Worm (Caenorhabditis elegans): ENCODE measurements around the gene nep-13.

Gene nep-13

DNA sequence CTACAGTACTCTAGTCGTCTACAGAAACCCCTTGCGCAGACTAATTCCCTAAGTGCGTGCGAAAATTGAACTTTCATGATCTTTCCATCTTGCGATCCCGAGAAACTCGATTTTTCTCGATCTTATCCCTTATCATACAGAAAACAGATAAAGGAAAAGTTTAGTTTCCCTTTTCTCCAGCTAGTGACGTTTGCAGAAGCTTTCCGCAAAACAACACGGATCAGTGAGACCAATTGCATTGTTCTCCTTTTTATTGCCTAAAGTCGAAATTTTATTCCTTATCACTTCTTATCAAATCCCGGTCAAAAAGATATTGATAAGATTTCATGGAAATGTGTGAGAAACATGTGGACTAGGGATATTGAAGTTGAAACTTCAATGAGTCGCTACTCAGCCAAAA lies 40.6 kb upstream of the nep-13 start:
- TF ChIP-seq unc-3 (GFP tag; conservative IDR thresholded peaks at IDR 0.05) (no peak), unc-3 (tag; optimal IDR thresholded peaks at IDR 0.05) (no peak), lin-11 (tag; optimal IDR thresholded peaks at IDR 0.05) (no peak), nfya-1 (tag; optimal IDR thresholded peaks at IDR 0.05) (no peak), Y22D7AL.16 (tag; optimal IDR thresholded peaks at IDR 0.05) (no peak), unc-42 (tag; optimal IDR thresholded peaks at IDR 0.05) (no peak), T23F11.4 (GFP tag; optimal IDR thresholded peaks at IDR 0.05) (no peak), pha-2 (tag; optimal IDR thresholded peaks at IDR 0.05) (no peak), ceh-14 (tag; optimal IDR thresholded peaks at IDR 0.05) (no peak), ceh-2 (tag; optimal IDR thresholded peaks at IDR 0.05) (no peak), dmd-4 (tag; optimal IDR thresholded peaks at IDR 0.05; ENCODE audit: borderline replicate concordance) (no peak), lim-6 (tag; optimal IDR thresholded peaks at IDR 0.05) (no peak), ceh-9 (tag; optimal IDR thresholded peaks at IDR 0.05) (no peak), ets-4 (tag; optimal IDR thresholded peaks at IDR 0.05) (no peak), rnt-1 (tag; optimal IDR thresholded peaks at IDR 0.05) (no peak), gmeb-2 (tag; optimal IDR thresholded peaks at IDR 0.05) (no peak), syd-9 (tag; optimal IDR thresholded peaks at IDR 0.05) (no peak), pat-9 (tag; optimal IDR thresholded peaks at IDR 0.05) (no peak), ceh-34 (tag; optimal IDR thresholded peaks at IDR 0.05) (no peak), ceh-45 (GFP tag; IDR thresholded peaks at IDR 0.05) (no peak), odd-2 (tag; optimal IDR thresholded peaks at IDR 0.05) (no peak)

DNA sequence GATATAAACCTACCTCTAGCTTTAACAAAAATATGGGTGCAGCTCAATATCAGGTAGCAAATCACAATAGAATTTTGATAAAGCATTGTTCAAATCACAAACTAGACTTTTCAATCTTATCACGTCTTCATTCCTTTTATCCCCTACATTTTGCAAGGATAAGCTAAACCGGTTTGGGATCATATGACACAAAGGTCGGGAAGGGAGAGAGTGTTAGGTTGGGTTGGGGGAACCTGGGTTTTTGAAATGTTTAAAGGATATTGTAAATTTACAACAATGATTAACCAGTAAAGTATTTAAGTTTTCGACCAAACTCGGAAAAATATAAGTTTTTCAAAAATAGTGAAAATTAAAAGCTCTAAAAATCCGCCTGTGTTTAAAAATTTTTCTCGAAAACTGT lies 38.4 kb upstream of the nep-13 start, which contains the start of gene C17F4.12:
Gene C17F4.12 (minus strand): TSS at position 101 of the 400 bp plus-strand sequence.
- TF ChIP-seq ceh-24 (tag; optimal IDR thresholded peaks at IDR 0.05) (no peak), hlh-8 (tag; optimal IDR thresholded peaks at IDR 0.05) (no peak), mec-3 (tag; optimal IDR thresholded peaks at IDR 0.05; ENCODE audit: borderline replicate concordance) (no peak), ama-1 (optimal IDR thresholded peaks at IDR 0.05) (no peak), lin-11 (tag; optimal IDR thresholded peaks at IDR 0.05) (no peak), hlh-13 (GFP tag; optimal IDR thresholded peaks at IDR 0.05) (no peak), ref-2 (tag; optimal IDR thresholded peaks at IDR 0.05) (no peak), pha-2 (tag; optimal IDR thresholded peaks at IDR 0.05) (no peak), lim-6 (tag; optimal IDR thresholded peaks at IDR 0.05) (no peak), ttx-3 (tag; optimal IDR thresholded peaks at IDR 0.05) (no peak), ahr-1 (tag; optimal IDR thresholded peaks at IDR 0.05) (no peak)

DNA sequence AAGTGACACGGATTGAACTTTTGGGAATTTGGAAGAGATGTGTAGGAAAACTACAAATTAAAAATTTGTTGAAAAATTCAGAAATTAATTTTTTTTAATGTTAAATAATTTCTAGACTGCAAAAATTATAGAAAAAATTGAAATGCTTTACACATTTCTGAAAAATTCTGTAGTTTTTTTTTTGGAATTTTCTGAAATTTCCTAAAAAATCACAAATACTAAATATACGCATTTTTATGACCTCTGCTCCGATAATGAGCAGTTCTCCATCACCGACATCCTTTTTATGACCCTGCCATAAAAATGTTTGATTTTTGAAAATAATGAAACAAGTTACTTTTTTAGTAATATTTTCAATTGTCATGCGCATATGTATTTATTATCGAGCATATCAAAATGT lies 37.7 kb upstream of the nep-13 start:
- TF ChIP-seq ceh-24 (tag; optimal IDR thresholded peaks at IDR 0.05) (no peak), pax-1 (tag; optimal IDR thresholded peaks at IDR 0.05) (no peak), Y22D7AL.16 (tag; optimal IDR thresholded peaks at IDR 0.05) (no peak)

DNA sequence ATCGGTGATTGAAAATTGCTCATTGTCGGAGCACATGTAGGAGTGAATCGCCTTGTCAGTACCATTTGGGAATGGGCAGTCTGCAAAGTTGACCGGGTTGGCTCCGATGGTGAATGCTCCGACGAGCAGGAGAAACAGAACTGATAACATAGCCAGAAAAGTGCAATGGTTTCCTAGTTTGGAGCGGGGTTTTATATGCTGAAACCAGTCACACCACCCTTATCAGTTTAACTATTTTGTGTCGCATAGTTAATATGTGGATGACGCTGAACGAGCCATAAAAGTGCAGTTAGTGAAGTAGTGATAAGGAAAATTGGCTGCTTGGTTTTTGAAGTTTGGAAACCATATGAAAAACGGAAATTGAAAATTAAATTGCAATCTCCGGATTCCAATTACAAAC lies 36.6 kb upstream of the nep-13 start, which contains the start of gene C17F4.7:
Gene C17F4.7 (minus strand): TSS at position 180 of the 400 bp plus-strand sequence.
- TF ChIP-seq fkh-6 (tag; optimal IDR thresholded peaks at IDR 0.05) (no peak), hlh-8 (tag; optimal IDR thresholded peaks at IDR 0.05) (no peak), nhr-11 (tag; optimal IDR thresholded peaks at IDR 0.05) (no peak), T23F11.4 (GFP tag; optimal IDR thresholded peaks at IDR 0.05) (no peak), pha-4 (tag; optimal IDR thresholded peaks at IDR 0.05) (no peak), pax-1 (tag; optimal IDR thresholded peaks at IDR 0.05) (no peak), sox-4 (tag; optimal IDR thresholded peaks at IDR 0.05) (no peak), odd-2 (tag; optimal IDR thresholded peaks at IDR 0.05) (no peak), hlh-30 (tag; optimal IDR thresholded peaks at IDR 0.05; ENCODE audit: insufficient read depth) (no peak), unc-55 (GFP tag; optimal IDR thresholded peaks at IDR 0.05) (no peak)

DNA sequence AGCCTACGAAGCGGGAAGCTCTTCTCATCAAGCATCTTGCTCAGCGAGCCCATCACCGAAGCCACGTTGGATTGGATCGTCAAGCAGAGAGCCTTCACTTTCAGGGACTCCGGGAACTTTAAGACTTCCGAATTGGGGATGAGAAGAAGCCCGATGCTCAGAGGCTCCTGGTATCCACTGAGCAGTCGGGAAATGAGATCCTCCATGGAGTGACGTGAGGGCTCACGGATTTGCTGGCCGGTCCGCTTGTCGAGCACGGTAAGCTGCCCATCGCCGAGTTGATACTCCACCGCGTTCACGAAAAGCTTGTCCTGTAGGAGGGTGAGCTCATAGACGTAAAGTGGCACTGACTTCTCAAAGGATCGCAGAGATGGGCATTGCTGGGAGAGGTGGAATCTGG lies 34.9 kb upstream of the nep-13 start:
- TF ChIP-seq rnt-1 (tag; optimal IDR thresholded peaks at IDR 0.05): no peak
- no peak for TF ChIP-seq ttx-3 (tag; optimal IDR thresholded peaks at IDR 0.05)
- TF ChIP-seq sdc-2 (tag; optimal IDR thresholded peaks at IDR 0.05): no peak
- TF ChIP-seq ceh-2 (tag; optimal IDR thresholded peaks at IDR 0.05): no peak
- TF ChIP-seq ceh-34 (tag; optimal IDR thresholded peaks at IDR 0.05): no peak
- no peak for TF ChIP-seq sox-2 (GFP tag; IDR thresholded peaks at IDR 0.05)
- TF ChIP-seq F13H6.1 (tag; optimal IDR thresholded peaks at IDR 0.05): no peak
- no peak for TF ChIP-seq pros-1 (tag; optimal IDR thresholded peaks at IDR 0.05)
- no peak for TF ChIP-seq hlh-8 (tag; optimal IDR thresholded peaks at IDR 0.05)
- no peak for TF ChIP-seq elt-2 (tag; optimal IDR thresholded peaks at IDR 0.05)
- no peak for TF ChIP-seq npax-4 (tag; optimal IDR thresholded peaks at IDR 0.05)
- no peak for TF ChIP-seq ceh-18 (tag; optimal IDR thresholded peaks at IDR 0.05)
- no peak for TF ChIP-seq ceh-6 (GFP tag; optimal IDR thresholded peaks at IDR 0.05)
- TF ChIP-seq fkh-6 (tag; optimal IDR thresholded peaks at IDR 0.05): no peak
- no peak for TF ChIP-seq ceh-30 (tag; optimal IDR thresholded peaks at IDR 0.05)
- no peak for TF ChIP-seq hlh-13 (GFP tag; optimal IDR thresholded peaks at IDR 0.05)
- TF ChIP-seq ceh-22 (tag; optimal IDR thresholded peaks at IDR 0.05): no peak
